Fruit fly (Drosophila melanogaster) whole organism, embryonic: Measurements from ENCODE around the gene mop.

ENCODE experiments used
- CG12071 ChIP-seq: fragments of 200-800 bp; sonication (Bioruptor generic); optimal IDR thresholded peaks from 3 replicates; lab custom pipeline; 2018; ENCODE audit warnings: missing biosample characterization, mild to moderate bottlenecking, missing genetic modification characterization
- CG14441 ChIP-seq: fragments of 200-800 bp; sonication (Bioruptor generic); IDR thresholded peaks from 2 replicates; pipeline ENCODE4 v1.3.6; 2022; ENCODE audit warnings: missing biosample characterization, missing genetic modification characterization
- CG14667 ChIP-seq: fragments of 200-800 bp; sonication (Bioruptor generic); IDR thresholded peaks from 2 replicates; pipeline ENCODE4 v1.3.6; 2022; ENCODE audit warnings: missing biosample characterization, missing genetic modification characterization
- CG14965 ChIP-seq: fragments of 200-800 bp; sonication (Bioruptor generic); optimal IDR thresholded peaks from 2 replicates; lab custom pipeline; 2016; ENCODE audit warnings: missing biosample characterization, missing genetic modification characterization, borderline replicate concordance
- CG1529 ChIP-seq: fragments of 200-800 bp; sonication (Bioruptor generic); optimal IDR thresholded peaks from 3 replicates; lab custom pipeline; 2018; ENCODE audit warnings: missing biosample characterization, missing genetic modification characterization
- CG1603 ChIP-seq: fragments of 200-800 bp; sonication (Bioruptor generic); optimal IDR thresholded peaks from 2 replicates; lab custom pipeline; 2019; ENCODE audit warnings: missing biosample characterization, mild to moderate bottlenecking, missing genetic modification characterization, moderate library complexity
- CG17829 ChIP-seq: fragments of 200-800 bp; optimal IDR thresholded peaks from 2 replicates; lab custom pipeline; 2019; ENCODE audit warnings: missing biosample characterization, mild to moderate bottlenecking, missing genetic modification characterization, moderate library complexity
- CG1832 ChIP-seq: fragments of 200-800 bp; sonication (Bioruptor generic); optimal IDR thresholded peaks from 2 replicates; lab custom pipeline; 2017; ENCODE audit warnings: missing biosample characterization, mild to moderate bottlenecking, missing genetic modification characterization, inconsistent platforms
- CG2875 ChIP-seq: fragments of 200-800 bp; sonication (Bioruptor generic); optimal IDR thresholded peaks from 2 replicates; lab custom pipeline; 2017; ENCODE audit warnings: missing biosample characterization, mild to moderate bottlenecking, missing genetic modification characterization, missing genetic modification reagents
- CG31224 ChIP-seq: fragments of 200-800 bp; sonication (Bioruptor generic); IDR thresholded peaks from 2 replicates; pipeline ENCODE4 v1.3.6; 2022; ENCODE audit warnings: missing biosample characterization, missing genetic modification characterization
- CG33557 ChIP-seq: fragments of 200-800 bp; sonication (Bioruptor generic); optimal IDR thresholded peaks from 2 replicates; lab custom pipeline; 2019; ENCODE audit warnings: missing biosample characterization, mild to moderate bottlenecking, missing genetic modification characterization, moderate library complexity
- CG4617 ChIP-seq: fragments of 200-800 bp; sonication (Bioruptor generic); optimal IDR thresholded peaks from 3 replicates; lab custom pipeline; 2016; ENCODE audit warnings: missing biosample characterization, missing genetic modification characterization, borderline replicate concordance
- CG4730 ChIP-seq: fragments of 200-800 bp; sonication (Bioruptor generic); IDR thresholded peaks from 2 replicates; pipeline ENCODE4 v1.3.6; 2022; ENCODE audit warnings: missing biosample characterization, missing genetic modification characterization
- CG6791 ChIP-seq: fragments of 200-800 bp; sonication (Bioruptor generic); IDR thresholded peaks from 3 replicates; pipeline ENCODE4 v1.3.6; 2022; ENCODE audit warnings: missing biosample characterization, missing genetic modification characterization; ENCODE audit not compliant: partially characterized antibody
- CG7745 ChIP-seq: fragments of 200-800 bp; sonication (Bioruptor generic); optimal IDR thresholded peaks from 2 replicates; lab custom pipeline; 2018; ENCODE audit warnings: missing biosample characterization, mild to moderate bottlenecking, missing genetic modification characterization, moderate library complexity
- CG7786 ChIP-seq: fragments of 200-800 bp; sonication (Bioruptor generic); optimal IDR thresholded peaks from 2 replicates; lab custom pipeline; 2016; ENCODE audit warnings: missing biosample characterization, missing genetic modification characterization
- CG8388 ChIP-seq: fragments of 200-800 bp; sonication (Bioruptor generic); optimal IDR thresholded peaks from 2 replicates; lab custom pipeline; 2019; ENCODE audit warnings: missing biosample characterization, mild to moderate bottlenecking, missing genetic modification characterization, moderate library complexity
- CoRest ChIP-seq: fragments of 200-800 bp; sonication (Bioruptor generic); optimal IDR thresholded peaks from 3 replicates; lab custom pipeline; 2018; ENCODE audit warnings: missing biosample characterization, mild to moderate bottlenecking, missing genetic modification characterization, moderate library complexity
- D19B ChIP-seq: fragments of 200-800 bp; sonication (Bioruptor generic); optimal IDR thresholded peaks from 2 replicates; lab custom pipeline; 2017; ENCODE audit warnings: missing biosample characterization, mild to moderate bottlenecking, missing genetic modification characterization
- Dfd ChIP-seq, 2 experiments: fragments of >200 bp; optimal IDR thresholded peaks; 2 replicates each; lab custom pipeline; 2017; ENCODE audit warnings: missing biosample characterization in 2 of 2, missing genetic modification characterization in 2 of 2
- Drgx ChIP-seq: fragments of 200-800 bp; sonication (Bioruptor generic); IDR thresholded peaks from 2 replicates; pipeline ENCODE4 v1.3.6; 2022; ENCODE audit warnings: missing biosample characterization, missing genetic modification characterization
- ERR ChIP-seq: fragments of 200-800 bp; sonication (Bioruptor generic); optimal IDR thresholded peaks from 2 replicates; lab custom pipeline; 2016; ENCODE audit warnings: missing biosample characterization, missing genetic modification characterization
- Eip74EF ChIP-seq, 2 experiments: fragments of 200-800 bp in 1 of 2; fragments of >200 bp in 1 of 2; sonication (Bioruptor generic) in 1 of 2; optimal IDR thresholded peaks; 2 replicates each; lab custom pipeline; 2017 to 2019; ENCODE audit warnings: missing biosample characterization in 2 of 2, missing genetic modification characterization in 2 of 2, mild to moderate bottlenecking in 1 of 2, moderate library complexity in 1 of 2
- HLH3B ChIP-seq: fragments of 200-800 bp; sonication (Bioruptor generic); IDR thresholded peaks from 2 replicates; pipeline ENCODE4 v1.3.6; 2022; ENCODE audit warnings: missing biosample characterization, missing genetic modification characterization
- Hsf ChIP-seq: fragments of 200-800 bp; sonication (Bioruptor generic); optimal IDR thresholded peaks from 3 replicates; lab custom pipeline; 2016; ENCODE audit warnings: missing biosample characterization, missing genetic modification characterization
- Kr ChIP-seq: fragments of 200-800 bp; sonication (Bioruptor generic); optimal IDR thresholded peaks from 2 replicates; lab custom pipeline; 2017; ENCODE audit warnings: missing biosample characterization, mild to moderate bottlenecking, missing genetic modification characterization
- NFAT ChIP-seq: fragments of 200-800 bp; sonication (Bioruptor generic); IDR thresholded peaks from 2 replicates; pipeline ENCODE4 v1.3.6; 2022; ENCODE audit warnings: missing biosample characterization, missing genetic modification characterization
- Oaz ChIP-seq: fragments of 200-800 bp; sonication (Bioruptor generic); IDR thresholded peaks from 2 replicates; pipeline ENCODE4 v1.3.6; 2022; ENCODE audit warnings: missing biosample characterization, missing genetic modification characterization
- Sox102F ChIP-seq: fragments of 200-800 bp; sonication (Bioruptor generic); optimal IDR thresholded peaks from 2 replicates; lab custom pipeline; 2018; ENCODE audit warnings: missing biosample characterization, mild to moderate bottlenecking, missing genetic modification characterization, moderate library complexity
- Sry-δ ChIP-seq: fragments of 200-800 bp; sonication (Bioruptor generic); optimal IDR thresholded peaks from 2 replicates; lab custom pipeline; 2016; ENCODE audit warnings: missing biosample characterization, missing genetic modification characterization
- Stat92E ChIP-seq, 3 experiments: fragments of >200 bp in 2 of 3; fragments of 200-800 bp in 1 of 3; sonication (Bioruptor generic) in 1 of 3; optimal IDR thresholded peaks; 2 replicates each; lab custom pipeline; 2017 to 2019; ENCODE audit warnings: missing biosample characterization in 3 of 3, missing genetic modification characterization in 3 of 3, mild to moderate bottlenecking in 1 of 3, moderate library complexity in 1 of 3
- abd-A ChIP-seq: fragments of 200-800 bp; sonication (Bioruptor generic); optimal IDR thresholded peaks from 3 replicates; lab custom pipeline; 2019; ENCODE audit warnings: missing biosample characterization, mild to moderate bottlenecking, missing genetic modification characterization, moderate library complexity
- ara ChIP-seq: fragments of 200-800 bp; sonication (Bioruptor generic); IDR thresholded peaks from 2 replicates; pipeline ENCODE4 v1.3.6; 2022; ENCODE audit warnings: missing biosample characterization, missing genetic modification characterization
- br ChIP-seq: fragments of >200 bp; optimal IDR thresholded peaks from 2 replicates; lab custom pipeline; 2017
- cas ChIP-seq: fragments of 200-800 bp; sonication (Bioruptor generic); IDR thresholded peaks from 2 replicates; pipeline ENCODE4 v1.3.6; 2022; ENCODE audit warnings: missing biosample characterization, missing genetic modification characterization
- hbn ChIP-seq: fragments of 200-800 bp; sonication (Bioruptor generic); IDR thresholded peaks from 2 replicates; pipeline ENCODE4 v1.3.6; 2022; ENCODE audit warnings: missing biosample characterization, missing genetic modification characterization; ENCODE audit not compliant: partially characterized antibody
- jing ChIP-seq: fragments of 200-800 bp; sonication (Bioruptor generic); optimal IDR thresholded peaks from 2 replicates; lab custom pipeline; 2018; ENCODE audit warnings: missing biosample characterization, mild to moderate bottlenecking, missing genetic modification characterization
- kni ChIP-seq: fragments of 200-800 bp; sonication (Bioruptor generic); optimal IDR thresholded peaks from 3 replicates; lab custom pipeline; 2017; ENCODE audit warnings: mild to moderate bottlenecking, missing biosample characterization, missing genetic modification reagents, missing genetic modification characterization
- lilli ChIP-seq: fragments of 200-800 bp; sonication (Bioruptor generic); optimal IDR thresholded peaks from 3 replicates; lab custom pipeline; 2016; ENCODE audit warnings: missing biosample characterization, missing genetic modification characterization
- nau ChIP-seq: fragments of 200-800 bp; sonication (Bioruptor generic); optimal IDR thresholded peaks from 3 replicates; lab custom pipeline; 2017; ENCODE audit warnings: missing biosample characterization, mild to moderate bottlenecking, missing genetic modification characterization, missing genetic modification reagents
- nerfin-1 ChIP-seq: fragments of 200-800 bp; sonication (Bioruptor generic); optimal IDR thresholded peaks from 3 replicates; lab custom pipeline; 2019; ENCODE audit warnings: missing biosample characterization, mild to moderate bottlenecking, missing genetic modification characterization, moderate library complexity
- p53 ChIP-seq: fragments of 200-800 bp; sonication (Bioruptor generic); optimal IDR thresholded peaks from 2 replicates; lab custom pipeline; 2016; ENCODE audit warnings: missing biosample characterization, missing genetic modification characterization
- pnt ChIP-seq: fragments of 200-800 bp; sonication (Bioruptor generic); optimal IDR thresholded peaks from 3 replicates; lab custom pipeline; 2016; ENCODE audit warnings: missing biosample characterization, missing genetic modification characterization
- pum ChIP-seq: fragments of 200-800 bp; sonication (Bioruptor generic); optimal IDR thresholded peaks from 2 replicates; lab custom pipeline; 2016; ENCODE audit warnings: missing biosample characterization, missing genetic modification characterization
- salm ChIP-seq: fragments of 200-800 bp; sonication (Bioruptor generic); optimal IDR thresholded peaks from 2 replicates; lab custom pipeline; 2018; ENCODE audit warnings: missing biosample characterization, mild to moderate bottlenecking, missing genetic modification characterization
- sens ChIP-seq: fragments of 200-800 bp; sonication (Bioruptor generic); peaks from one replicate; lab custom pipeline; 2016; ENCODE audit warnings: missing biosample characterization, missing genetic modification characterization
- seq ChIP-seq: fragments of 200-800 bp; sonication (Bioruptor generic); IDR thresholded peaks from 2 replicates; pipeline ENCODE4 v1.3.6; 2022; ENCODE audit warnings: missing biosample characterization, missing genetic modification characterization
- tap ChIP-seq: fragments of 200-800 bp; optimal IDR thresholded peaks from 3 replicates; lab custom pipeline; 2019; ENCODE audit warnings: missing biosample characterization, mild to moderate bottlenecking, missing genetic modification characterization, moderate library complexity
- wek ChIP-seq: fragments of 200-800 bp; sonication (Bioruptor generic); optimal IDR thresholded peaks from 3 replicates; lab custom pipeline; 2018; ENCODE audit warnings: missing biosample characterization, mild to moderate bottlenecking, missing genetic modification characterization, moderate library complexity

The mop gene

DNA sequence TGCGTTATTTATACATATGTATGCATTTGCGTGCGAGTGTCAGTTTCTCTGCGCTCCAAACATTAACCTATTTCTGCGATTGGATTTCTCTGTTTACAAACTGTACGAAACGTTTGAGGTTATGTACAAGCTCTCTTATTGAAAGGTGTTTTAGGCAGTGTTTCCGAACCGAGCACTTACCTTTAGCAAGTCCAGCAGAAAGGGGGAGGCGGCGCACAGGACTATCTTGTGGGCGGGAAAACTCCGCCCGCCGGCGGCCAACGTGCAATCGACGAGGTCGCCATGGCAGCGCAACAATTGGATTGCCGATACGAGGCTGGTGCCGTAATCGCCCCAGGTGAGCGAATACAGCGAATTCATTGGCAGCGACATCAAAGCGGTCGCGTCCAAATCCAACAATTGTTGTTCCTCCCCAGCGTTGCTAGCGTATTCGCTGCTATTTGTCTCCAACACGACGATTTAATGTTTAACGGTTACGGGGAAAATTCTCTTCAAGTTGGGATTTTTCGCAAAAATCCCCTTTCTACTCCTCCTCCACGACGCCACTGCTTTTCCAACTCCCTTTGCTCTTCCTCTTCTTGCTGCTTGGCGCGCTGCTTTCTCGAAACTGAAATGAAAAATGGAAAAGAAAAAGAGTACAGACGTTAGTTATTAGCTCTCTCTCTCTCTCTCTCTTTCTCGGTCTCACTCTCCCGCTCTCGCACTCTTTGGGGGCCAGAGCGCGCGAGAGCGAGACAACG lies 19.0 kb downstream of the mop start (continued):
- TF ChIP-seq CG14667 (peak; percentile 78), Hsf (GFP tag; lab: Kevin White, UChicago) (peak; percentile 91), pnt (GFP tag; lab: Kevin White, UChicago) (peak; percentile 90), p53 (peak; percentile 82), br (lab: Kevin White, UChicago) (no peak), jing (GFP tag; lab: Kevin White, UChicago) (peak; percentile 63), kni (GFP tag; lab: Kevin White, UChicago) (peak; percentile 68), CG6791 (GFP tag; lab: Robert Waterston, UW) (peak; percentile 37; the same call in 1 of the 3 replicates), CG1832 (GFP tag; lab: Kevin White, UChicago) (peak; percentile 94), CG7745 (tag; lab: Kevin White, UChicago) (no peak), abd-A (no peak), Kr (GFP tag; lab: Kevin White, UChicago) (no peak), Sox102F (peak; percentile 90), D19B (GFP tag; lab: Kevin White, UChicago) (peak; percentile 83), CG31224 (GFP tag; lab: Robert Waterston, UW) (peak; percentile 85), Drgx (peak; percentile 95), wek (peak; percentile 68), HLH3B (GFP tag; lab: Robert Waterston, UW) (peak; percentile 92), CG17829 (peak; percentile 64), tap (peak; percentile 54), CG4730 (GFP tag; lab: Robert Waterston, UW) (peak; percentile 81), pum (peak; percentile 89), Eip74EF (GFP tag; optimal IDR thresholded peaks at IDR 0.05; lab: Kevin White, UChicago) (peak in 1 of 2 experiments; percentile 72), NFAT (GFP tag; lab: Robert Waterston, UW) (peak; percentile 94), sens (GFP tag; lab: Kevin White, UChicago) (peak; percentile 98), Stat92E (GFP tag; optimal IDR thresholded peaks at IDR 0.05; lab: Kevin White, UChicago) (no peak), CoRest (tag; lab: Kevin White, UChicago) (peak; percentile 87), CG2875 (peak; percentile 75), CG7786 (GFP tag; lab: Kevin White, UChicago) (peak; percentile 95), nerfin-1 (tag; lab: Kevin White, UChicago) (peak; percentile 59), ara (peak; percentile 92), CG33557 (GFP tag; lab: Kevin White, UChicago) (no peak), Dfd (GFP tag; optimal IDR thresholded peaks at IDR 0.05; lab: Kevin White, UChicago) (no peak), CG4617 (GFP tag; lab: Kevin White, UChicago) (peak; percentile 53), ERR (peak; percentile 84), nau (GFP tag; lab: Kevin White, UChicago) (peak; percentile 76), CG14965 (GFP tag; lab: Kevin White, UChicago) (peak; percentile 74), CG1603 (tag; lab: Kevin White, UChicago) (peak; percentile 92), CG1529 (peak; percentile 82), CG14441 (peak; percentile 90), seq (GFP tag; lab: Robert Waterston, UW) (peak; percentile 88), CG12071 (GFP tag; lab: Kevin White, UChicago) (peak; percentile 84), Sry-δ (GFP tag; lab: Kevin White, UChicago) (peak; percentile 46), lilli (GFP tag; lab: Kevin White, UChicago) (peak; percentile 95), CG8388 (GFP tag; lab: Kevin White, UChicago) (peak; percentile 75), hbn (no peak), cas (GFP tag; lab: Robert Waterston, UW) (peak; percentile 80), salm (tag; lab: Kevin White, UChicago) (peak; percentile 60), Oaz (GFP tag; lab: Robert Waterston, UW) (peak; percentile 85)
